Worm (Caenorhabditis elegans) whole organism, L4/young adult: Measurements from ENCODE around the gene F09E10.5.

Experiments
- W03F9.2 ChIP-seq: fragments of 150-350 bp; optimal IDR thresholded peaks from 2 replicates; lab custom pipeline; 2014; ENCODE audit warnings: missing biosample characterization, missing genetic modification characterization
- dao-5 ChIP-seq: sonication (generic microtip); optimal IDR thresholded peaks from 2 replicates; lab custom pipeline; 2016; ENCODE audit warnings: missing genotype, missing genetic modification characterization, moderate library complexity, missing compliant biosample characterization
- him-1 ChIP-seq: sonication (generic microtip); optimal IDR thresholded peaks from 2 replicates; lab custom pipeline; 2016; ENCODE audit warnings: missing genotype, missing genetic modification reagents, missing genetic modification characterization, missing compliant biosample characterization

DNA sequence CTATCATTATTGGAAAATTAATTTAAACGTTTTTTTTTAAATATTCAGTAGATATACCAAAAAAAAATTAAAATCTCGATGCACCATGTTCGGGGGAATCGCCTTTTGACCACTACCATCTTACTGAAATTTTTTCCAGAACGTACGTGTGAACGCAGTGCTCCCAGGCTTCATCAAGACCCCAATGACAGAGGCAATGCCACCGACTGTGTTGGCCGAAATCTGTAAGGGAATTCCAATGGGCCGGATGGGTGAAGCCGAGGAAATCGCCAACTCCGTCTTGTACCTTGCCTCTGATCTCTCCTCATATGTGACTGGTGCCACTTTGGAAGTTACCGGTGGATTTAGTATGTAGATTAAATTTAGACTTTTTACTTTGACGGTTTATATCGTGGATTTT is 5.4 kb downstream of the F09E10.5 start:
- no peak for TF ChIP-seq W03F9.2
- no peak for TF ChIP-seq him-1 (tag; lab: Kevin White, UChicago)
- TF ChIP-seq dao-5 (tag; lab: Kevin White, UChicago) = no peak
